Fruit fly (Drosophila melanogaster) whole organism, prepupa: ENCODE results near the gene OXA1L.

Experiments
- Blimp-1 ChIP-seq: fragments of 200-800 bp; sonication (Bioruptor generic); optimal IDR thresholded peaks from 3 replicates; lab custom pipeline; 2017; ENCODE audit warnings: missing biosample characterization, missing genetic modification characterization, mild to moderate bottlenecking, moderate library complexity, missing genetic modification reagents
- CG11294 ChIP-seq: fragments of 200-800 bp; sonication (Bioruptor generic); IDR thresholded peaks from 2 replicates; pipeline ENCODE4 v1.3.6; 2022; ENCODE audit warnings: missing biosample characterization, missing genetic modification characterization
- CG11762 ChIP-seq: fragments of 200-800 bp; sonication (Bioruptor generic); optimal IDR thresholded peaks from 3 replicates; lab custom pipeline; 2016; ENCODE audit warnings: missing biosample characterization, missing genetic modification characterization; ENCODE audit not compliant: insufficient read depth
- CG11902 ChIP-seq: fragments of 200-800 bp; sonication (Bioruptor generic); optimal IDR thresholded peaks from 3 replicates; lab custom pipeline; 2016; ENCODE audit warnings: missing biosample characterization, missing genetic modification characterization
- CG15336 ChIP-seq: fragments of 200-800 bp; sonication (Bioruptor generic); IDR thresholded peaks from 2 replicates; pipeline ENCODE4 v1.3.6; 2022; ENCODE audit warnings: missing biosample characterization, missing genetic modification characterization
- CG1621 ChIP-seq: fragments of 200-800 bp; sonication (Bioruptor generic); optimal IDR thresholded peaks from 3 replicates; lab custom pipeline; 2018; ENCODE audit warnings: missing biosample characterization, mild to moderate bottlenecking, missing genetic modification characterization
- CG16779 ChIP-seq: fragments of 200-800 bp; sonication (Bioruptor generic); optimal IDR thresholded peaks from 3 replicates; lab custom pipeline; 2017; ENCODE audit warnings: missing biosample characterization, mild to moderate bottlenecking, missing genetic modification characterization
- CG3032 ChIP-seq: fragments of 200-800 bp; optimal IDR thresholded peaks from 2 replicates; lab custom pipeline; 2019; ENCODE audit warnings: missing biosample characterization, mild to moderate bottlenecking, missing genetic modification characterization, moderate library complexity
- CG31627 ChIP-seq: fragments of 200-800 bp; sonication (Bioruptor generic); optimal IDR thresholded peaks from 3 replicates; lab custom pipeline; 2016; ENCODE audit warnings: missing biosample characterization, missing genetic modification characterization
- CG32006 ChIP-seq: fragments of 200-800 bp; sonication (Bioruptor generic); optimal IDR thresholded peaks from 3 replicates; lab custom pipeline; 2017; ENCODE audit warnings: missing biosample characterization, mild to moderate bottlenecking, missing genetic modification characterization
- CG34406 ChIP-seq: fragments of 200-800 bp; sonication (Bioruptor generic); optimal IDR thresholded peaks from 3 replicates; lab custom pipeline; 2016; ENCODE audit warnings: missing biosample characterization, missing genetic modification characterization
- CG3919 ChIP-seq: fragments of 200-800 bp; sonication (Bioruptor generic); optimal IDR thresholded peaks from 3 replicates; lab custom pipeline; 2016; ENCODE audit warnings: missing biosample characterization, missing genetic modification characterization
- CG6163 ChIP-seq: fragments of 200-800 bp; sonication (Bioruptor generic); IDR thresholded peaks from 3 replicates; pipeline ENCODE4 v1.3.6; 2022; ENCODE audit warnings: missing biosample characterization, missing genetic modification characterization
- CG6276 ChIP-seq: fragments of 200-800 bp; sonication (Bioruptor generic); optimal IDR thresholded peaks from 2 replicates; lab custom pipeline; 2017; ENCODE audit warnings: missing biosample characterization, mild to moderate bottlenecking, missing genetic modification characterization
- CG6808 ChIP-seq: fragments of 200-800 bp; sonication (Bioruptor generic); optimal IDR thresholded peaks from 3 replicates; lab custom pipeline; 2017; ENCODE audit warnings: missing biosample characterization, missing genetic modification characterization, mild to moderate bottlenecking, moderate library complexity, missing genetic modification reagents
- CG8119 ChIP-seq: fragments of 200-800 bp; sonication (Bioruptor generic); IDR thresholded peaks from 3 replicates; pipeline ENCODE4 v1.3.6; 2022; ENCODE audit warnings: missing biosample characterization, missing genetic modification characterization
- CG8632 ChIP-seq: fragments of 200-800 bp; sonication (Bioruptor generic); optimal IDR thresholded peaks from 3 replicates; lab custom pipeline; 2016; ENCODE audit warnings: missing biosample characterization, missing genetic modification characterization
- CG9139 ChIP-seq: fragments of 200-800 bp; sonication (Bioruptor generic); optimal IDR thresholded peaks from 3 replicates; lab custom pipeline; 2017; ENCODE audit warnings: missing biosample characterization, mild to moderate bottlenecking, missing genetic modification characterization
- Eip75B ChIP-seq: fragments of 200-800 bp; sonication (Bioruptor generic); optimal IDR thresholded peaks from 3 replicates; lab custom pipeline; 2016; ENCODE audit warnings: missing biosample characterization, missing genetic modification characterization
- Eip78C ChIP-seq: fragments of 200-800 bp; sonication (Bioruptor generic); peaks from one replicate; lab custom pipeline; 2016; ENCODE audit warnings: missing biosample characterization, missing genetic modification characterization
- Eip93F ChIP-seq: fragments of 200-800 bp; sonication (Bioruptor generic); optimal IDR thresholded peaks from 2 replicates; lab custom pipeline; 2016; ENCODE audit warnings: missing biosample characterization, mild to moderate bottlenecking, missing genetic modification characterization
- Ets21C ChIP-seq: fragments of 200-800 bp; sonication (Bioruptor generic); optimal IDR thresholded peaks from 3 replicates; lab custom pipeline; 2016; ENCODE audit warnings: missing biosample characterization, missing genetic modification characterization
- Ets96B ChIP-seq: fragments of 200-800 bp; optimal IDR thresholded peaks from 2 replicates; lab custom pipeline; 2019; ENCODE audit warnings: missing biosample characterization, mild to moderate bottlenecking, missing genetic modification characterization, moderate library complexity
- Hr38 ChIP-seq: sonication (Bioruptor generic); optimal IDR thresholded peaks from 2 replicates; lab custom pipeline; 2016; ENCODE audit warnings: missing biosample characterization, missing genetic modification characterization
- Hr39 ChIP-seq: fragments of 200-800 bp; sonication (Bioruptor generic); optimal IDR thresholded peaks from 2 replicates; lab custom pipeline; 2016; ENCODE audit warnings: missing biosample characterization, missing genetic modification characterization
- Hr4 ChIP-seq: fragments of 200-800 bp; sonication (Bioruptor generic); optimal IDR thresholded peaks from 3 replicates; lab custom pipeline; 2016; ENCODE audit warnings: missing biosample characterization, missing genetic modification characterization
- Lpt ChIP-seq: fragments of 200-800 bp; sonication (Bioruptor generic); optimal IDR thresholded peaks from 3 replicates; lab custom pipeline; 2016; ENCODE audit warnings: missing biosample characterization, missing genetic modification characterization
- Met ChIP-seq: fragments of 200-800 bp; sonication (Bioruptor generic); optimal IDR thresholded peaks from 3 replicates; lab custom pipeline; 2016; ENCODE audit warnings: missing biosample characterization, missing genetic modification characterization
- OdsH ChIP-seq: fragments of 200-800 bp; sonication (Bioruptor generic); optimal IDR thresholded peaks from 3 replicates; lab custom pipeline; 2016; ENCODE audit warnings: missing biosample characterization, missing genetic modification characterization
- Smox ChIP-seq: fragments of 200-800 bp; sonication (Bioruptor generic); optimal IDR thresholded peaks from 3 replicates; lab custom pipeline; 2016; ENCODE audit warnings: missing biosample characterization, missing genetic modification characterization
- Sox102F ChIP-seq: fragments of 200-800 bp; sonication (Bioruptor generic); optimal IDR thresholded peaks from 2 replicates; lab custom pipeline; 2016; ENCODE audit warnings: missing biosample characterization, mild to moderate bottlenecking, missing genetic modification characterization
- Sox14 ChIP-seq: fragments of 200-800 bp; sonication (Bioruptor generic); optimal IDR thresholded peaks from 3 replicates; lab custom pipeline; 2016; ENCODE audit warnings: missing biosample characterization, missing genetic modification characterization
- Sox15 ChIP-seq: fragments of 200-800 bp; sonication (Bioruptor generic); optimal IDR thresholded peaks from 3 replicates; lab custom pipeline; 2016; ENCODE audit warnings: missing biosample characterization, missing genetic modification characterization
- achi ChIP-seq: fragments of 200-800 bp; sonication (Bioruptor generic); optimal IDR thresholded peaks from 3 replicates; lab custom pipeline; 2016; ENCODE audit warnings: missing biosample characterization, missing genetic modification characterization
- acj6 ChIP-seq: fragments of 200-800 bp; sonication (Bioruptor generic); optimal IDR thresholded peaks from 3 replicates; lab custom pipeline; 2016; ENCODE audit warnings: missing biosample characterization, missing genetic modification characterization
- cyc ChIP-seq: fragments of 200-800 bp; sonication (Bioruptor generic); optimal IDR thresholded peaks from 3 replicates; lab custom pipeline; 2016; ENCODE audit warnings: missing biosample characterization, missing genetic modification characterization
- dac ChIP-seq: fragments of 200-800 bp; sonication (Bioruptor generic); optimal IDR thresholded peaks from 2 replicates; lab custom pipeline; 2017; ENCODE audit warnings: missing biosample characterization, mild to moderate bottlenecking, missing genetic modification characterization
- dsx ChIP-seq: fragments of 200-800 bp; optimal IDR thresholded peaks from 3 replicates; lab custom pipeline; 2019; ENCODE audit warnings: missing biosample characterization, mild to moderate bottlenecking, missing genetic modification characterization, moderate library complexity; ENCODE audit not compliant: poor library complexity, severe bottlenecking
- eg ChIP-seq: fragments of 200-800 bp; sonication (Bioruptor generic); IDR thresholded peaks from 3 replicates; pipeline ENCODE4 v1.3.6; 2022; ENCODE audit warnings: missing biosample characterization, missing genetic modification characterization
- esn ChIP-seq: fragments of 200-800 bp; sonication (Bioruptor generic); optimal IDR thresholded peaks from 2 replicates; lab custom pipeline; 2016; ENCODE audit warnings: missing biosample characterization, mild to moderate bottlenecking, missing genetic modification characterization, moderate library complexity
- fd59A ChIP-seq: fragments of 200-800 bp; sonication (Bioruptor generic); optimal IDR thresholded peaks from 2 replicates; lab custom pipeline; 2017; ENCODE audit warnings: missing biosample characterization, mild to moderate bottlenecking, missing genetic modification characterization, missing genetic modification reagents
- fd85E ChIP-seq: fragments of 200-800 bp; sonication (Bioruptor generic); optimal IDR thresholded peaks from 3 replicates; lab custom pipeline; 2016; ENCODE audit warnings: missing biosample characterization, missing genetic modification characterization
- fkh ChIP-seq: fragments of 200-800 bp; sonication (Bioruptor generic); optimal IDR thresholded peaks from 3 replicates; lab custom pipeline; 2017; ENCODE audit warnings: missing biosample characterization, mild to moderate bottlenecking, missing genetic modification characterization, moderate library complexity
- lz ChIP-seq: fragments of 200-800 bp; sonication (Bioruptor generic); optimal IDR thresholded peaks from 3 replicates; lab custom pipeline; 2016; ENCODE audit warnings: missing biosample characterization, missing genetic modification characterization
- salr ChIP-seq, 2 experiments: fragments of 200-800 bp; sonication (Bioruptor generic); optimal IDR thresholded peaks; 3 replicates each; lab custom pipeline; 2016 to 2018; ENCODE audit warnings: missing biosample characterization in 2 of 2, missing genetic modification characterization in 2 of 2, mild to moderate bottlenecking in 1 of 2
- spab ChIP-seq: fragments of 200-800 bp; sonication (Bioruptor generic); optimal IDR thresholded peaks from 2 replicates; lab custom pipeline; 2017; ENCODE audit warnings: missing biosample characterization, mild to moderate bottlenecking, missing genetic modification characterization, missing genetic modification reagents
- ss ChIP-seq, 2 experiments: fragments of 200-800 bp; sonication (Bioruptor generic); optimal IDR thresholded peaks; 2 replicates in 1 of 2; 3 replicates in 1 of 2; lab custom pipeline; 2017 to 2018; ENCODE audit warnings: mild to moderate bottlenecking in 2 of 2, missing biosample characterization in 2 of 2, missing genetic modification characterization in 2 of 2, moderate library complexity in 1 of 2
- svp ChIP-seq: fragments of 200-800 bp; sonication (Bioruptor generic); peaks from one replicate; lab custom pipeline; 2016; ENCODE audit warnings: missing biosample characterization, missing genetic modification characterization
- topi ChIP-seq: fragments of 200-800 bp; sonication (Bioruptor generic); optimal IDR thresholded peaks from 3 replicates; lab custom pipeline; 2016; ENCODE audit warnings: missing biosample characterization, missing genetic modification characterization
- vri ChIP-seq: fragments of 200-800 bp; sonication (Bioruptor generic); optimal IDR thresholded peaks from 3 replicates; lab custom pipeline; 2016; ENCODE audit warnings: missing biosample characterization, mild to moderate bottlenecking, missing genetic modification characterization

OXA1L gene

DNA sequence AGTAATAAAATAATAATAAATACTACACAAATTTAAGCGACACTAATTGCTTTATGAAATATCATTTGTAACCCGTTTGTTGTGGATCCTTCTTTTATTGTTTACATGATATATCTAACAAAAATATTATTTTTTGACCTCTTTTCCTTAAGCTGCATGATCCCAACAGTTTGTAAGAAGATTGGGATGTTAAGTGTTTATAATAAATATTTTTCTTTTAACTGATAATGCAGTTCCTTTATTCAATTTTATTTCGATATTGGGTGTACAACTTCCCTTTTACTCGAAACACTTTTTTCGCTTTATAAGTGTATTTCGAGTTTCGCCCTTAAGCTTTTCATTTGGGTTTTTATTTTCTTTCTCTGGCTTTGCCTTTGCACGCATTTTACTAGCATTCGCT lies 32.7 kb downstream of the OXA1L start (continued):
- TF ChIP-seq Blimp-1 (GFP tag; lab: Kevin White, UChicago): no peak
- no peak for TF ChIP-seq achi (GFP tag; lab: Kevin White, UChicago)
- TF ChIP-seq topi (GFP tag; lab: Kevin White, UChicago): peak; percentile 9
- no peak for TF ChIP-seq CG31627 (GFP tag; lab: Kevin White, UChicago)
- TF ChIP-seq CG8632 (GFP tag; lab: Kevin White, UChicago): no peak
- TF ChIP-seq Sox14 (GFP tag; lab: Kevin White, UChicago): no peak
- TF ChIP-seq CG15336: no peak
- no peak for TF ChIP-seq CG3919 (GFP tag; lab: Kevin White, UChicago)
- TF ChIP-seq Lpt (GFP tag; lab: Kevin White, UChicago): no peak
- TF ChIP-seq acj6 (GFP tag; lab: Kevin White, UChicago): peak; percentile 42
- no peak for TF ChIP-seq CG34406 (GFP tag; lab: Kevin White, UChicago)
- no peak for TF ChIP-seq Sox15 (GFP tag; lab: Kevin White, UChicago)
- no peak for TF ChIP-seq ss (GFP tag; optimal IDR thresholded peaks at IDR 0.05; lab: Kevin White, UChicago)
- no peak for TF ChIP-seq Hr38
- peak; percentile 72 for TF ChIP-seq CG32006 (GFP tag; lab: Kevin White, UChicago)
- TF ChIP-seq CG11902: no peak
- TF ChIP-seq spab (GFP tag; lab: Kevin White, UChicago): no peak
- no peak for TF ChIP-seq Ets21C (GFP tag; lab: Kevin White, UChicago)
- peak; percentile 27 for TF ChIP-seq CG3032 (tag; lab: Kevin White, UChicago)
- no peak for TF ChIP-seq CG6276 (GFP tag; lab: Kevin White, UChicago)
- no peak; the same call in 2 of the 3 replicates for TF ChIP-seq eg (GFP tag; lab: Robert Waterston, UW)
- TF ChIP-seq esn: no peak
- no peak for TF ChIP-seq vri (GFP tag; lab: Kevin White, UChicago)
- no peak for TF ChIP-seq CG11294
- no peak for TF ChIP-seq Eip75B (GFP tag; lab: Kevin White, UChicago)
- TF ChIP-seq CG16779 (tag; lab: Kevin White, UChicago): no peak
- TF ChIP-seq fd59A (GFP tag; lab: Kevin White, UChicago): no peak
- peak; percentile 20 for TF ChIP-seq Ets96B (tag; lab: Kevin White, UChicago)
- no peak for TF ChIP-seq CG6808 (GFP tag; lab: Kevin White, UChicago)

- TF ChIP-seq vri (GFP tag; lab: Kevin White, UChicago): no peak
- no peak for TF ChIP-seq fkh (GFP tag; lab: Kevin White, UChicago)
- TF ChIP-seq esn: no peak
- TF ChIP-seq ss (GFP tag; optimal IDR thresholded peaks at IDR 0.05; lab: Kevin White, UChicago): no peak
- TF ChIP-seq CG8119 (GFP tag; lab: Robert Waterston, UW): no peak
- TF ChIP-seq dsx (GFP tag; lab: Kevin White, UChicago): no peak
- TF ChIP-seq Hr38: no peak
- TF ChIP-seq CG6163: no peak; the same call in 2 of the 3 replicates
- TF ChIP-seq Sox102F (GFP tag; lab: Kevin White, UChicago): no peak
- TF ChIP-seq Blimp-1 (GFP tag; lab: Kevin White, UChicago): peak; percentile 19
- TF ChIP-seq Eip78C (GFP tag; lab: Kevin White, UChicago): no peak
- no peak for TF ChIP-seq Met
- no peak for TF ChIP-seq CG31627 (GFP tag; lab: Kevin White, UChicago)
- peak; percentile 56 for TF ChIP-seq Lpt (GFP tag; lab: Kevin White, UChicago)
- TF ChIP-seq achi (GFP tag; lab: Kevin White, UChicago): no peak
- TF ChIP-seq CG1621 (tag; lab: Kevin White, UChicago): no peak
- TF ChIP-seq OdsH (GFP tag; lab: Kevin White, UChicago): no peak
- TF ChIP-seq lz: no peak
- peak; percentile 28 for TF ChIP-seq CG32006 (GFP tag; lab: Kevin White, UChicago)
- TF ChIP-seq fd85E: no peak
- no peak for TF ChIP-seq dac
- TF ChIP-seq Eip93F (GFP tag; lab: Kevin White, UChicago): no peak
- no peak for TF ChIP-seq CG11902
- TF ChIP-seq svp (GFP tag; lab: Kevin White, UChicago): no peak
- TF ChIP-seq cyc (GFP tag; lab: Kevin White, UChicago): no peak
- TF ChIP-seq CG11762 (GFP tag; lab: Kevin White, UChicago): peak; percentile 32
- TF ChIP-seq CG3032 (tag; lab: Kevin White, UChicago): no peak
- TF ChIP-seq CG9139 (GFP tag; lab: Kevin White, UChicago): no peak
- TF ChIP-seq CG16779 (tag; lab: Kevin White, UChicago): no peak
- TF ChIP-seq fd59A (GFP tag; lab: Kevin White, UChicago): no peak
- TF ChIP-seq Smox (GFP tag; lab: Kevin White, UChicago): no peak
- TF ChIP-seq Hr39 (GFP tag; lab: Kevin White, UChicago): no peak
- TF ChIP-seq Hr4 (GFP tag; lab: Kevin White, UChicago): no peak
- TF ChIP-seq salr (GFP tag; optimal IDR thresholded peaks at IDR 0.05; lab: Kevin White, UChicago): peak in 1 of 2 experiments; percentile 58
Observed at dm6 chr3L:10853131-10853471, 33.2 kb downstream of the OXA1L start.
